Worm (Caenorhabditis elegans) whole organism, early embryonic: ENCODE data around the gene C05C9.2.

Experiments
- B0310.2 ChIP-seq: sonication (generic microtip); optimal IDR thresholded peaks from 2 replicates; lab custom pipeline; 2016; ENCODE audit warnings: mild to moderate bottlenecking, missing genetic modification characterization, missing compliant biosample characterization
- F13C5.2 ChIP-seq: sonication (generic microtip); optimal IDR thresholded peaks from 2 replicates; lab custom pipeline; 2017; ENCODE audit warnings: mild to moderate bottlenecking, missing genetic modification characterization, inconsistent platforms, missing compliant biosample characterization
- aly-1 ChIP-seq: sonication (generic microtip); optimal IDR thresholded peaks from 2 replicates; lab custom pipeline; 2016; ENCODE audit warnings: missing genetic modification characterization, missing compliant biosample characterization
- ama-1 ChIP-seq: fragments of 150-350 bp; optimal IDR thresholded peaks from 2 replicates; lab custom pipeline; 2014
- ceh-13 ChIP-seq: fragments of 200-800 bp; sonication (Bioruptor generic); optimal IDR thresholded peaks from 2 replicates; lab custom pipeline; 2018; ENCODE audit warnings: mild to moderate bottlenecking, missing genetic modification characterization, missing compliant biosample characterization
- ceh-36 ChIP-seq: sonication (generic microtip); optimal IDR thresholded peaks from 2 replicates; lab custom pipeline; 2016; ENCODE audit warnings: missing genetic modification characterization, inconsistent platforms, missing compliant biosample characterization
- ets-7 ChIP-seq: sonication (generic microtip); optimal IDR thresholded peaks from 2 replicates; lab custom pipeline; 2016; ENCODE audit warnings: missing genotype, missing genetic modification characterization, missing compliant biosample characterization
- flt-1 ChIP-seq: fragments of 200-800 bp; sonication (Bioruptor generic); IDR thresholded peaks from 2 replicates; pipeline ENCODE4 v1.3.6; 2022; ENCODE audit warnings: missing genetic modification characterization, missing compliant biosample characterization
- hmbx-1 ChIP-seq: sonication (generic microtip); optimal IDR thresholded peaks from 2 replicates; lab custom pipeline; 2016; ENCODE audit warnings: mild to moderate bottlenecking, missing genetic modification characterization, missing compliant biosample characterization
- hmg-4 ChIP-seq: fragments of 200-800 bp; sonication (Bioruptor generic); optimal IDR thresholded peaks from 2 replicates; lab custom pipeline; 2018; ENCODE audit warnings: mild to moderate bottlenecking, missing genetic modification characterization, missing compliant biosample characterization
- hnd-1 ChIP-seq: sonication (generic microtip); optimal IDR thresholded peaks from 2 replicates; lab custom pipeline; 2016; ENCODE audit warnings: missing genetic modification characterization, missing compliant biosample characterization
- pes-1 ChIP-seq: fragments of 200-800 bp; sonication (Bioruptor generic); IDR thresholded peaks from 2 replicates; pipeline ENCODE4 v1.3.6; 2022; ENCODE audit warnings: missing genetic modification reagents, missing genetic modification characterization, missing compliant biosample characterization
- scrt-1 ChIP-seq: fragments of 200-800 bp; sonication (Bioruptor generic); IDR thresholded peaks from 2 replicates; pipeline ENCODE4 v1.3.6; 2022; ENCODE audit warnings: missing genetic modification characterization, missing compliant biosample characterization
- sea-1 ChIP-seq: fragments of 200-800 bp; sonication (Bioruptor generic); conservative IDR thresholded peaks from 2 replicates; pipeline ENCODE4 v1.3.6; 2022; ENCODE audit warnings: missing genetic modification characterization, missing compliant biosample characterization
- tbx-11 ChIP-seq: fragments of 200-800 bp; sonication (Bioruptor generic); IDR thresholded peaks from 2 replicates; pipeline ENCODE4 v1.3.6; 2022; ENCODE audit warnings: missing genetic modification characterization, missing compliant biosample characterization
- tbx-37 ChIP-seq: fragments of 200-800 bp; sonication (Bioruptor generic); conservative IDR thresholded peaks from 2 replicates; pipeline ENCODE4 v1.3.6; 2022; ENCODE audit warnings: missing genetic modification reagents, missing genetic modification characterization, missing compliant biosample characterization
- tra-4 ChIP-seq: sonication (generic microtip); optimal IDR thresholded peaks from 2 replicates; lab custom pipeline; 2017; ENCODE audit warnings: missing genetic modification characterization, missing compliant biosample characterization

The C05C9.2 gene

ce11 chrX:11152720-11153119, at the start of gene C05C9.2, which contains the start of gene C05C9.3:
Gene C05C9.2 (plus strand): TSS chrX:11153065.
Gene C05C9.3 (minus strand): TSS chrX:11152820.
- TF ChIP-seq pes-1 (no peak), ama-1 (lab: Kevin White, UChicago) (no peak), scrt-1 (GFP tag; lab: Robert Waterston, UW) (no peak), hmbx-1 (no peak), tra-4 (tag; lab: Kevin White, UChicago) (no peak), tbx-11 (GFP tag; lab: Robert Waterston, UW) (no peak), F13C5.2 (no peak), tbx-37 (GFP tag; lab: Robert Waterston, UW) (no peak), ets-7 (tag; lab: Kevin White, UChicago) (no peak), hnd-1 (no peak), hmg-4 (GFP tag; lab: Kevin White, UChicago) (no peak)

ce11 chrX:11103173-11103572, 49.7 kb upstream of the C05C9.2 start:
- TF ChIP-seq tra-4 (tag; lab: Kevin White, UChicago) (no peak), sea-1 (GFP tag; lab: Robert Waterston, UW) (no peak), aly-1 (tag; lab: Kevin White, UChicago) (no peak), F13C5.2 (no peak), tbx-37 (GFP tag; lab: Robert Waterston, UW) (no peak), hmg-4 (GFP tag; lab: Kevin White, UChicago) (no peak), scrt-1 (GFP tag; lab: Robert Waterston, UW) (no peak), B0310.2 (no peak), pes-1 (no peak), hnd-1 (no peak), ceh-36 (tag; lab: Kevin White, UChicago) (no peak), flt-1 (GFP tag; lab: Robert Waterston, UW) (no peak), ama-1 (lab: Kevin White, UChicago) (no peak), ets-7 (tag; lab: Kevin White, UChicago) (no peak), hmbx-1 (no peak), tbx-11 (GFP tag; lab: Robert Waterston, UW) (no peak), ceh-13 (GFP tag; lab: Kevin White, UChicago) (no peak)

- no peak for TF ChIP-seq ets-7 (tag; lab: Kevin White, UChicago)
- TF ChIP-seq F13C5.2 = no peak
- TF ChIP-seq tra-4 (tag; lab: Kevin White, UChicago) = no peak
- no peak for TF ChIP-seq tbx-11 (GFP tag; lab: Robert Waterston, UW)
- TF ChIP-seq hmbx-1 = no peak
Observed at ce11 chrX:11104883-11105629, 47.8 kb upstream of the C05C9.2 start, which contains the start of gene W02H3.1. Gene W02H3.1 (minus strand): TSS chrX:11105460.

- TF ChIP-seq sea-1 (GFP tag; lab: Robert Waterston, UW) (no peak), ets-7 (tag; lab: Kevin White, UChicago) (no peak), pes-1 (no peak), tbx-11 (GFP tag; lab: Robert Waterston, UW) (no peak), tbx-37 (GFP tag; lab: Robert Waterston, UW) (no peak), ceh-13 (GFP tag; lab: Kevin White, UChicago) (no peak), F13C5.2 (no peak)
Observed at ce11 chrX:11107076-11107475, 45.8 kb upstream of the C05C9.2 start, which contains the start of gene clc-17. Gene clc-17 (plus strand): TSS chrX:11107376.

ce11 chrX:11109200-11109599, 43.7 kb upstream of the C05C9.2 start, which contains the start of gene grd-1:
Gene grd-1 (plus strand): TSS chrX:11109440.
- TF ChIP-seq B0310.2 = no peak
- TF ChIP-seq hmbx-1 = no peak
- no peak for TF ChIP-seq tbx-11 (GFP tag; lab: Robert Waterston, UW)
- no peak for TF ChIP-seq scrt-1 (GFP tag; lab: Robert Waterston, UW)
- TF ChIP-seq ets-7 (tag; lab: Kevin White, UChicago) = no peak
- TF ChIP-seq ceh-13 (GFP tag; lab: Kevin White, UChicago) = no peak
- no peak for TF ChIP-seq F13C5.2
- TF ChIP-seq tbx-37 (GFP tag; lab: Robert Waterston, UW) = no peak
- TF ChIP-seq tra-4 (tag; lab: Kevin White, UChicago) = no peak
- TF ChIP-seq sea-1 (GFP tag; lab: Robert Waterston, UW) = no peak
- TF ChIP-seq pes-1 = no peak

ce11 chrX:11114420-11114819, 38.4 kb upstream of the C05C9.2 start:
- TF ChIP-seq ama-1 (lab: Kevin White, UChicago) (no peak), hnd-1 (no peak), hmbx-1 (no peak), tbx-37 (GFP tag; lab: Robert Waterston, UW) (no peak), ceh-13 (GFP tag; lab: Kevin White, UChicago) (no peak), flt-1 (GFP tag; lab: Robert Waterston, UW) (no peak), B0310.2 (no peak), tbx-11 (GFP tag; lab: Robert Waterston, UW) (no peak), sea-1 (GFP tag; lab: Robert Waterston, UW) (no peak), F13C5.2 (no peak), aly-1 (tag; lab: Kevin White, UChicago) (no peak), hmg-4 (GFP tag; lab: Kevin White, UChicago) (no peak), pes-1 (no peak), ceh-36 (tag; lab: Kevin White, UChicago) (no peak), tra-4 (tag; lab: Kevin White, UChicago) (no peak), scrt-1 (GFP tag; lab: Robert Waterston, UW) (no peak), ets-7 (tag; lab: Kevin White, UChicago) (no peak)

ce11 chrX:11116723-11117122, 36.1 kb upstream of the C05C9.2 start, which contains the start of gene nlp-66:
Gene nlp-66 (minus strand): TSS chrX:11116823.
- TF ChIP-seq pes-1 (no peak), flt-1 (GFP tag; lab: Robert Waterston, UW) (no peak), scrt-1 (GFP tag; lab: Robert Waterston, UW) (no peak), ama-1 (lab: Kevin White, UChicago) (no peak), sea-1 (GFP tag; lab: Robert Waterston, UW) (no peak), hmbx-1 (no peak), ceh-13 (GFP tag; lab: Kevin White, UChicago) (no peak), ceh-36 (tag; lab: Kevin White, UChicago) (no peak), ets-7 (tag; lab: Kevin White, UChicago) (no peak), tra-4 (tag; lab: Kevin White, UChicago) (no peak), aly-1 (tag; lab: Kevin White, UChicago) (no peak), B0310.2 (no peak)
